Worm (Caenorhabditis elegans): ENCODE results near the gene F45D3.1.

DNA sequence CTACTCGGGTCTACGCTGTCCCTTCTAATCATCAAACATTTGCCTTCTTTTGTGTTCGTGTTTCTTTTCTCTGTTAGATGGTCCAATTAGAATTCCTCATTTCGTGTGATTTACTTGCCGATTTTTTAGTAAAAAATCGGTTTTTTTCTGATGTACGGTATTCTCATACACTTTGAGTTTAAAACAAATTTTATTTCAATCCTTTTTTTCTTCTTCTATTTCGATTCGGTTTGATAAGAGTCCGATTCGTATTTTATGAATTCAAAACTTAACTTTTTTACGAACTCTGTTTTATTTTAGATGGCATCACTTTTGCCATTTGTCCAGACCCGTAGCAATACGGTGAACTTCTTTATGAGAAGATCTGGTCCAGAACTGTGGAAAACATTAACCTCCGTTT lies 36.3 kb downstream of the F45D3.1 start, which contains the start of gene mrps-5:
- TF ChIP-seq mdl-1 (tag; optimal IDR thresholded peaks at IDR 0.05) (no peak), unc-62 (GFP tag; optimal IDR thresholded peaks at IDR 0.05) (no peak), fos-1 (tag; optimal IDR thresholded peaks at IDR 0.05) (no peak), nhr-10 (tag; optimal IDR thresholded peaks at IDR 0.05) (no peak), F13H6.1 (tag; optimal IDR thresholded peaks at IDR 0.05) (no peak), mab-5 (tag; optimal IDR thresholded peaks at IDR 0.05) (no peak), lin-11 (tag; optimal IDR thresholded peaks at IDR 0.05) (no peak), nhr-12 (tag; optimal IDR thresholded peaks at IDR 0.05) (no peak), zag-1 (tag; optimal IDR thresholded peaks at IDR 0.05) (no peak), nhr-237 (tag; optimal IDR thresholded peaks at IDR 0.05) (no peak), snpc-4 (tag; optimal IDR thresholded peaks at IDR 0.05) (no peak), elt-3 (tag; optimal IDR thresholded peaks at IDR 0.05) (no peak), ama-1 (optimal IDR thresholded peaks at IDR 0.05) (no peak), egl-27 (tag; optimal IDR thresholded peaks at IDR 0.05) (no peak)

Measured in whole organism, L2 larva.